Fruit fly (Drosophila melanogaster) whole organism, embryonic: ENCODE results near the gene CG5641.

Experiments
- CG10565 ChIP-seq: fragments of 200-800 bp; sonication (Bioruptor generic); optimal IDR thresholded peaks from 3 replicates; lab custom pipeline; 2016; ENCODE audit warnings: missing biosample characterization, mild to moderate bottlenecking, missing genetic modification characterization
- CG12219 ChIP-seq: fragments of 200-800 bp; sonication (Bioruptor generic); optimal IDR thresholded peaks from 3 replicates; lab custom pipeline; 2018; ENCODE audit warnings: missing biosample characterization, mild to moderate bottlenecking, missing genetic modification characterization
- CG1529 ChIP-seq: fragments of 200-800 bp; sonication (Bioruptor generic); optimal IDR thresholded peaks from 3 replicates; lab custom pipeline; 2018; ENCODE audit warnings: missing biosample characterization, missing genetic modification characterization
- CG4424 ChIP-seq: fragments of 200-800 bp; sonication (Bioruptor generic); optimal IDR thresholded peaks from 3 replicates; lab custom pipeline; 2016; ENCODE audit warnings: missing biosample characterization, missing genetic modification characterization
- CG7786 ChIP-seq: fragments of 200-800 bp; sonication (Bioruptor generic); optimal IDR thresholded peaks from 2 replicates; lab custom pipeline; 2016; ENCODE audit warnings: missing biosample characterization, missing genetic modification characterization
- E2f2 ChIP-seq: fragments of 200-800 bp; sonication (Bioruptor generic); IDR thresholded peaks from 2 replicates; pipeline ENCODE4 v1.3.6; 2022; ENCODE audit warnings: missing biosample characterization, missing genetic modification characterization
- al ChIP-seq: fragments of 200-800 bp; sonication (Bioruptor generic); IDR thresholded peaks from 2 replicates; pipeline ENCODE4 v1.3.6; 2022; ENCODE audit warnings: missing biosample characterization, missing genetic modification characterization
- dpn ChIP-seq, 2 experiments: fragments of 200-800 bp; sonication (Bioruptor generic); optimal IDR thresholded peaks; 3 replicates each; lab custom pipeline; 2016; ENCODE audit warnings: missing biosample characterization in 2 of 2, missing genetic modification characterization in 2 of 2
- emc ChIP-seq: fragments of 200-800 bp; sonication (Bioruptor generic); optimal IDR thresholded peaks from 2 replicates; lab custom pipeline; 2016; ENCODE audit warnings: missing biosample characterization, missing genetic modification characterization
- gcm ChIP-seq: fragments of 200-800 bp; sonication (Bioruptor generic); optimal IDR thresholded peaks from 2 replicates; lab custom pipeline; 2019; ENCODE audit warnings: missing biosample characterization, mild to moderate bottlenecking, missing genetic modification characterization, moderate library complexity

dm6 chr3R:12448889-12449314 lies 19.8 kb upstream of the CG5641 start, which contains the start of gene CG18549:
- peak; percentile 97 for TF ChIP-seq emc (GFP tag; lab: Kevin White, UChicago)
- peak; percentile 100 for TF ChIP-seq CG4424 (GFP tag; lab: Kevin White, UChicago)
- peak; percentile 100 for TF ChIP-seq CG1529 (GFP tag; lab: Kevin White, UChicago)
- peak; percentile 100 for TF ChIP-seq gcm (GFP tag; lab: Kevin White, UChicago)
- peak; percentile 98 for TF ChIP-seq E2f2
- TF ChIP-seq CG12219, result peak; percentile 100
- peak; percentile 98 for TF ChIP-seq CG7786 (GFP tag; lab: Kevin White, UChicago)
- peak; percentile 99 to 100 for TF ChIP-seq dpn (GFP tag; optimal IDR thresholded peaks at IDR 0.05; lab: Kevin White, UChicago)
- peak; percentile 99 for TF ChIP-seq al (GFP tag; lab: Robert Waterston, UW)
- peak; percentile 98 for TF ChIP-seq CG10565 (GFP tag; lab: Kevin White, UChicago)
